Worm (Caenorhabditis elegans): ENCODE results near the gene C25E10.8.

DNA sequence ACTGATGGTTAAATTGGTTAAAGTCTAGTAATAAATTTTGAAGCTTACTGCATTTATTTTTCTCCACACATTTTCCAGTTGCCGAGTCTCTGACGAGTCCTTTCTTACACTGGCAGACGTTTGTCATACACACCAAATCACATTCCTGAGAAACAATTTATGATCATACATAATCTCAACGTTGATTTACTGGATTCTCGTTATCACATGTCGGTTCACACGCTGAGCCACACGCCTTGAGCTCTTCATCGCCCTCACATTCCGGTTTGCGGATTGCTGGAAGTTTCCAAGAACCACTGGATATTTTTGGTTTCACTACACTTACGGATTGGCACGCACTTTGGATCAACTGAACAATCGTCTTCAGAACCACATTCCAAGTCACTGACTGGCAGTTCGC is 1.8 kb upstream of the C25E10.8 start:
- TF ChIP-seq unc-62 (GFP tag; optimal IDR thresholded peaks at IDR 0.05 in 1 of 2) (peak in 1 of 2 experiments; percentile 68), unc-62 (tag; optimal IDR thresholded peaks at IDR 0.05) (no peak), snpc-4 (tag; optimal IDR thresholded peaks at IDR 0.05) (no peak), lsy-2 (tag; optimal IDR thresholded peaks at IDR 0.05) (no peak), F37D6.2 (tag; optimal IDR thresholded peaks at IDR 0.05) (no peak)
